Fruit fly (Drosophila melanogaster) whole organism, embryonic: ENCODE results near the gene lili.

Experiments used
- Atf6 ChIP-seq: fragments of 200-800 bp; sonication (Bioruptor generic); IDR thresholded peaks from 2 replicates; pipeline ENCODE4 v1.3.6; 2022; ENCODE audit warnings: missing biosample characterization, missing genetic modification characterization
- CG1024 ChIP-seq: fragments of 200-800 bp; sonication (Bioruptor generic); IDR thresholded peaks from 2 replicates; pipeline ENCODE4 v1.3.6; 2022; ENCODE audit warnings: missing biosample characterization, missing genetic modification characterization
- CG11723 ChIP-seq: fragments of 200-800 bp; sonication (Bioruptor generic); optimal IDR thresholded peaks from 2 replicates; lab custom pipeline; 2017; ENCODE audit warnings: missing biosample characterization, mild to moderate bottlenecking, missing genetic modification characterization
- CG12104 ChIP-seq: fragments of 200-800 bp; sonication (Bioruptor generic); optimal IDR thresholded peaks from 3 replicates; lab custom pipeline; 2016; ENCODE audit warnings: missing biosample characterization, missing genetic modification characterization
- CG14014 ChIP-seq: fragments of 200-800 bp; sonication (Bioruptor generic); IDR thresholded peaks from 2 replicates; pipeline ENCODE4 v1.3.6; 2022; ENCODE audit warnings: missing biosample characterization, missing genetic modification characterization
- CG14860 ChIP-seq: fragments of 200-800 bp; sonication (Bioruptor generic); IDR thresholded peaks from 3 replicates; pipeline ENCODE4 v1.3.6; 2022; ENCODE audit warnings: missing biosample characterization, missing genetic modification characterization; ENCODE audit not compliant: partially characterized antibody
- CG15514 ChIP-seq: fragments of 200-800 bp; sonication (Bioruptor generic); optimal IDR thresholded peaks from 3 replicates; lab custom pipeline; 2017; ENCODE audit warnings: missing biosample characterization, missing genetic modification characterization, mild to moderate bottlenecking, moderate library complexity, missing genetic modification reagents
- CG17186 ChIP-seq: fragments of 200-800 bp; sonication (Bioruptor generic); optimal IDR thresholded peaks from 3 replicates; lab custom pipeline; 2017; ENCODE audit warnings: missing biosample characterization, missing genetic modification reagents, missing genetic modification characterization
- CG2116 ChIP-seq: fragments of 200-800 bp; sonication (Bioruptor generic); optimal IDR thresholded peaks from 3 replicates; lab custom pipeline; 2018; ENCODE audit warnings: missing biosample characterization, mild to moderate bottlenecking, missing genetic modification characterization
- CG3847 ChIP-seq: fragments of 200-800 bp; sonication (Bioruptor generic); IDR thresholded peaks from 2 replicates; pipeline ENCODE4 v1.3.6; 2022; ENCODE audit warnings: missing biosample characterization, missing genetic modification characterization
- CG6854 ChIP-seq: fragments of 200-800 bp; sonication (Bioruptor generic); optimal IDR thresholded peaks from 3 replicates; lab custom pipeline; 2017; ENCODE audit warnings: missing biosample characterization, mild to moderate bottlenecking, missing genetic modification characterization
- CG7556 ChIP-seq: fragments of 200-800 bp; sonication (Bioruptor generic); optimal IDR thresholded peaks from 2 replicates; lab custom pipeline; 2017; ENCODE audit warnings: missing biosample characterization, mild to moderate bottlenecking, missing genetic modification characterization
- CG7839 ChIP-seq: fragments of 200-800 bp; sonication (Bioruptor generic); optimal IDR thresholded peaks from 3 replicates; lab custom pipeline; 2018; ENCODE audit warnings: missing biosample characterization, mild to moderate bottlenecking, missing genetic modification characterization, moderate library complexity
- CG7928 ChIP-seq: fragments of 200-800 bp; sonication (Bioruptor generic); optimal IDR thresholded peaks from 2 replicates; lab custom pipeline; 2017; ENCODE audit warnings: missing biosample characterization, mild to moderate bottlenecking, missing genetic modification characterization
- CG8478 ChIP-seq: fragments of >200 bp; optimal IDR thresholded peaks from 2 replicates; lab custom pipeline; 2018
- CG9215 ChIP-seq: fragments of 200-800 bp; sonication (Bioruptor generic); IDR thresholded peaks from 2 replicates; pipeline ENCODE4 v1.3.6; 2022; ENCODE audit warnings: missing biosample characterization, missing genetic modification characterization
- CG9876 ChIP-seq: fragments of 200-800 bp; sonication (Bioruptor generic); optimal IDR thresholded peaks from 2 replicates; lab custom pipeline; 2016; ENCODE audit warnings: missing biosample characterization, missing genetic modification characterization
- D19A ChIP-seq: fragments of 200-800 bp; optimal IDR thresholded peaks from 3 replicates; lab custom pipeline; 2019; ENCODE audit warnings: missing biosample characterization, mild to moderate bottlenecking, missing genetic modification characterization, moderate library complexity
- Dbx ChIP-seq: fragments of 200-800 bp; sonication (Bioruptor generic); IDR thresholded peaks from 3 replicates; pipeline ENCODE4 v1.3.6; 2022; ENCODE audit warnings: missing biosample characterization, missing genetic modification characterization
- HHEX ChIP-seq: fragments of 200-800 bp; sonication (Bioruptor generic); optimal IDR thresholded peaks from 3 replicates; lab custom pipeline; 2017; ENCODE audit warnings: missing biosample characterization, mild to moderate bottlenecking, missing genetic modification characterization, missing genetic modification reagents
- HmgD ChIP-seq: fragments of 200-800 bp; sonication (Bioruptor generic); optimal IDR thresholded peaks from 3 replicates; lab custom pipeline; 2016; ENCODE audit warnings: missing biosample characterization, missing genetic modification characterization
- Lhr ChIP-seq: fragments of 200-800 bp; sonication (Bioruptor generic); optimal IDR thresholded peaks from 3 replicates; lab custom pipeline; 2017; ENCODE audit warnings: mild to moderate bottlenecking, missing biosample characterization, missing genetic modification reagents, missing genetic modification characterization
- Ptx1 ChIP-seq: fragments of 200-800 bp; sonication (Bioruptor generic); IDR thresholded peaks from 2 replicates; pipeline ENCODE4 v1.3.6; 2022; ENCODE audit warnings: missing biosample characterization, missing genetic modification characterization
- Rfx ChIP-seq: fragments of 200-800 bp; sonication (Bioruptor generic); IDR thresholded peaks from 2 replicates; pipeline ENCODE4 v1.3.6; 2022; ENCODE audit warnings: missing biosample characterization, missing genetic modification characterization
- Rx ChIP-seq: fragments of 200-800 bp; sonication (Bioruptor generic); IDR thresholded peaks from 2 replicates; pipeline ENCODE4 v1.3.6; 2022; ENCODE audit warnings: missing biosample characterization, missing genetic modification characterization
- Scr ChIP-seq: fragments of 200-800 bp; sonication (Bioruptor generic); IDR thresholded peaks from 2 replicates; pipeline ENCODE4 v1.3.6; 2022; ENCODE audit warnings: missing biosample characterization, missing genetic modification characterization; ENCODE audit not compliant: partially characterized antibody
- Usf ChIP-seq: fragments of 200-800 bp; sonication (Bioruptor generic); optimal IDR thresholded peaks from 2 replicates; lab custom pipeline; 2017; ENCODE audit warnings: missing genotype, missing biosample characterization, missing genetic modification characterization
- Vsx1 ChIP-seq: fragments of 200-800 bp; sonication (Bioruptor generic); optimal IDR thresholded peaks from 2 replicates; lab custom pipeline; 2017; ENCODE audit warnings: missing biosample characterization, mild to moderate bottlenecking, missing genetic modification characterization, missing genetic modification reagents
- ab ChIP-seq: fragments of 200-800 bp; sonication (Bioruptor generic); optimal IDR thresholded peaks from 2 replicates; lab custom pipeline; 2016; ENCODE audit warnings: missing biosample characterization, missing genetic modification characterization
- ato ChIP-seq: fragments of 200-800 bp; sonication (Bioruptor generic); IDR thresholded peaks from 2 replicates; pipeline ENCODE4 v1.3.6; 2022; ENCODE audit warnings: missing biosample characterization, missing genetic modification characterization; ENCODE audit not compliant: partially characterized antibody
- az2 ChIP-seq: fragments of 200-800 bp; sonication (Bioruptor generic); optimal IDR thresholded peaks from 3 replicates; lab custom pipeline; 2016; ENCODE audit warnings: missing biosample characterization, missing genetic modification characterization
- cato ChIP-seq: fragments of 200-800 bp; sonication (Bioruptor generic); optimal IDR thresholded peaks from 2 replicates; lab custom pipeline; 2016; ENCODE audit warnings: missing biosample characterization, missing genetic modification characterization, borderline replicate concordance
- chinmo ChIP-seq: fragments of 200-800 bp; sonication (Bioruptor generic); IDR thresholded peaks from 4 replicates; pipeline ENCODE4 v1.3.6; 2022; ENCODE audit warnings: missing biosample characterization, missing genetic modification characterization; ENCODE audit not compliant: partially characterized antibody
- dan ChIP-seq: fragments of 200-800 bp; sonication (Bioruptor generic); IDR thresholded peaks from 2 replicates; pipeline ENCODE4 v1.3.6; 2022; ENCODE audit warnings: missing biosample characterization, missing genetic modification characterization
- dysf ChIP-seq: fragments of 200-800 bp; sonication (Bioruptor generic); IDR thresholded peaks from 3 replicates; pipeline ENCODE4 v1.3.6; 2022; ENCODE audit warnings: missing biosample characterization, missing genetic modification characterization
- emc ChIP-seq: fragments of 200-800 bp; sonication (Bioruptor generic); optimal IDR thresholded peaks from 2 replicates; lab custom pipeline; 2016; ENCODE audit warnings: missing biosample characterization, missing genetic modification characterization
- exex ChIP-seq: fragments of 200-800 bp; sonication (Bioruptor generic); optimal IDR thresholded peaks from 4 replicates; lab custom pipeline; 2018; ENCODE audit warnings: missing biosample characterization, mild to moderate bottlenecking, missing genetic modification characterization, moderate library complexity
- gem ChIP-seq: fragments of 200-800 bp; sonication (Bioruptor generic); optimal IDR thresholded peaks from 2 replicates; lab custom pipeline; 2019; ENCODE audit warnings: missing biosample characterization, mild to moderate bottlenecking, missing genetic modification characterization, moderate library complexity
- gsb ChIP-seq: fragments of 200-800 bp; sonication (Bioruptor generic); IDR thresholded peaks from 2 replicates; pipeline ENCODE4 v1.3.6; 2022; ENCODE audit warnings: missing biosample characterization, missing genetic modification characterization
- lilli ChIP-seq: fragments of 200-800 bp; sonication (Bioruptor generic); optimal IDR thresholded peaks from 3 replicates; lab custom pipeline; 2016; ENCODE audit warnings: missing biosample characterization, missing genetic modification characterization
- mirr ChIP-seq: fragments of 200-800 bp; sonication (Bioruptor generic); optimal IDR thresholded peaks from 3 replicates; lab custom pipeline; 2018; ENCODE audit warnings: missing biosample characterization, mild to moderate bottlenecking, missing genetic modification characterization
- nmo ChIP-seq: fragments of 200-800 bp; sonication (Bioruptor generic); optimal IDR thresholded peaks from 2 replicates; lab custom pipeline; 2018; ENCODE audit warnings: missing biosample characterization, mild to moderate bottlenecking, missing genetic modification characterization, moderate library complexity
- oc ChIP-seq: fragments of 200-800 bp; sonication (Bioruptor generic); optimal IDR thresholded peaks from 2 replicates; lab custom pipeline; 2018; ENCODE audit warnings: missing biosample characterization, mild to moderate bottlenecking, missing genetic modification characterization, moderate library complexity
- onecut ChIP-seq: fragments of 200-800 bp; sonication (Bioruptor generic); IDR thresholded peaks from 2 replicates; pipeline ENCODE4 v1.3.6; 2022; ENCODE audit warnings: missing biosample characterization, missing genetic modification characterization
- p53 ChIP-seq: fragments of 200-800 bp; sonication (Bioruptor generic); optimal IDR thresholded peaks from 2 replicates; lab custom pipeline; 2016; ENCODE audit warnings: missing biosample characterization, missing genetic modification characterization
- pita ChIP-seq: fragments of 200-800 bp; sonication (Bioruptor generic); optimal IDR thresholded peaks from 2 replicates; lab custom pipeline; 2017; ENCODE audit warnings: missing biosample characterization, mild to moderate bottlenecking, missing genetic modification characterization
- slbo ChIP-seq: fragments of 200-800 bp; sonication (Bioruptor generic); IDR thresholded peaks from 2 replicates; pipeline ENCODE4 v1.3.6; 2022; ENCODE audit warnings: missing biosample characterization, missing genetic modification characterization
- tx ChIP-seq: fragments of 200-800 bp; sonication (Bioruptor generic); optimal IDR thresholded peaks from 2 replicates; lab custom pipeline; 2016; ENCODE audit warnings: missing biosample characterization, missing genetic modification characterization
- vfl ChIP-seq: fragments of 200-800 bp; sonication (Bioruptor generic); optimal IDR thresholded peaks from 2 replicates; lab custom pipeline; 2016; ENCODE audit warnings: missing biosample characterization, missing genetic modification characterization

lili gene

dm6 chr3R:24768538-24769401 lies 45.0 kb downstream of the lili start, which contains the start of gene CG13631 (continued):
- peak; percentile 92 for TF ChIP-seq CG11723 (GFP tag; lab: Kevin White, UChicago)
- TF ChIP-seq dan = peak; percentile 56; the same call in 1 of the 2 replicates
- TF ChIP-seq gsb (GFP tag; lab: Robert Waterston, UW) = peak; percentile 54; the same call in 1 of the 2 replicates
- TF ChIP-seq D19A (tag; lab: Kevin White, UChicago) = peak; percentile 92
- peak; percentile 94 for TF ChIP-seq Ptx1 (GFP tag; lab: Robert Waterston, UW)
- TF ChIP-seq Rx (GFP tag; lab: Robert Waterston, UW) = peak; percentile 88
- TF ChIP-seq CG9876 (GFP tag; lab: Kevin White, UChicago) = peak; percentile 83
- peak; percentile 82 for TF ChIP-seq onecut (GFP tag; lab: Robert Waterston, UW)
- TF ChIP-seq HmgD (GFP tag; lab: Kevin White, UChicago) = peak; percentile 73
- TF ChIP-seq cato (GFP tag; lab: Kevin White, UChicago) = peak; percentile 96
- TF ChIP-seq dysf (GFP tag; lab: Robert Waterston, UW) = peak; percentile 94
- TF ChIP-seq Rfx = peak; percentile 58
- TF ChIP-seq mirr = no peak
- TF ChIP-seq nmo (GFP tag; lab: Kevin White, UChicago) = peak; percentile 99
- TF ChIP-seq CG9215 = peak; percentile 71
- peak; percentile 81 for TF ChIP-seq Vsx1 (GFP tag; lab: Kevin White, UChicago)
- TF ChIP-seq p53 (GFP tag; lab: Kevin White, UChicago) = peak; percentile 84
- peak; percentile 87 for TF ChIP-seq ab (GFP tag; lab: Kevin White, UChicago)
- TF ChIP-seq HHEX (GFP tag; lab: Kevin White, UChicago) = peak; percentile 92
- peak; percentile 41 for TF ChIP-seq exex (tag; lab: Kevin White, UChicago)
- peak; percentile 93 for TF ChIP-seq Lhr (GFP tag; lab: Kevin White, UChicago)
- TF ChIP-seq CG7839 (tag; lab: Kevin White, UChicago) = peak; percentile 95
- TF ChIP-seq oc (tag; lab: Kevin White, UChicago) = peak; percentile 96
- peak; percentile 98 for TF ChIP-seq gem
- no peak for TF ChIP-seq ato (GFP tag; lab: Robert Waterston, UW)
- TF ChIP-seq CG14014 (GFP tag; lab: Robert Waterston, UW) = peak; percentile 72
- TF ChIP-seq Atf6 (GFP tag; lab: Robert Waterston, UW) = peak; percentile 59; the same call in 1 of the 2 replicates
- TF ChIP-seq CG17186 (GFP tag; lab: Kevin White, UChicago) = peak; percentile 90
- TF ChIP-seq CG6854 = peak; percentile 67
- TF ChIP-seq az2 (GFP tag; lab: Kevin White, UChicago) = peak; percentile 97
- peak; percentile 45 for TF ChIP-seq CG15514 (GFP tag; lab: Kevin White, UChicago)
- TF ChIP-seq CG3847 (GFP tag; lab: Robert Waterston, UW) = peak; percentile 71
- TF ChIP-seq CG7556 (GFP tag; lab: Kevin White, UChicago) = peak; percentile 94
- TF ChIP-seq CG12104 (GFP tag; lab: Kevin White, UChicago) = peak; percentile 90
- TF ChIP-seq pita (GFP tag; lab: Kevin White, UChicago) = no peak
- TF ChIP-seq CG1024 (GFP tag; lab: Robert Waterston, UW) = peak; percentile 79
- peak; percentile 71 for TF ChIP-seq Usf (GFP tag; lab: Kevin White, UChicago)
- no peak for TF ChIP-seq CG14860
- peak; percentile 73 for TF ChIP-seq vfl (GFP tag; lab: Kevin White, UChicago)
- TF ChIP-seq CG2116 = peak; percentile 68
- TF ChIP-seq Scr (GFP tag; lab: Robert Waterston, UW) = no peak
- TF ChIP-seq CG8478 (lab: Kevin White, UChicago) = no peak
- TF ChIP-seq slbo (GFP tag; lab: Robert Waterston, UW) = peak; percentile 60
- no peak for TF ChIP-seq Dbx
- TF ChIP-seq emc (GFP tag; lab: Kevin White, UChicago) = peak; percentile 10
- TF ChIP-seq CG7928 (GFP tag; lab: Kevin White, UChicago) = no peak
- peak; percentile 81 for TF ChIP-seq lilli (GFP tag; lab: Kevin White, UChicago)
- TF ChIP-seq chinmo (GFP tag; lab: Robert Waterston, UW) = 0 out of 4 replicates have a peak, but pooled peaks have one; percentile 47
- TF ChIP-seq tx (GFP tag; lab: Kevin White, UChicago) = peak; percentile 91
